Fruit fly (Drosophila melanogaster): ENCODE measurements around the gene Smyd3.

The Smyd3 gene

DNA sequence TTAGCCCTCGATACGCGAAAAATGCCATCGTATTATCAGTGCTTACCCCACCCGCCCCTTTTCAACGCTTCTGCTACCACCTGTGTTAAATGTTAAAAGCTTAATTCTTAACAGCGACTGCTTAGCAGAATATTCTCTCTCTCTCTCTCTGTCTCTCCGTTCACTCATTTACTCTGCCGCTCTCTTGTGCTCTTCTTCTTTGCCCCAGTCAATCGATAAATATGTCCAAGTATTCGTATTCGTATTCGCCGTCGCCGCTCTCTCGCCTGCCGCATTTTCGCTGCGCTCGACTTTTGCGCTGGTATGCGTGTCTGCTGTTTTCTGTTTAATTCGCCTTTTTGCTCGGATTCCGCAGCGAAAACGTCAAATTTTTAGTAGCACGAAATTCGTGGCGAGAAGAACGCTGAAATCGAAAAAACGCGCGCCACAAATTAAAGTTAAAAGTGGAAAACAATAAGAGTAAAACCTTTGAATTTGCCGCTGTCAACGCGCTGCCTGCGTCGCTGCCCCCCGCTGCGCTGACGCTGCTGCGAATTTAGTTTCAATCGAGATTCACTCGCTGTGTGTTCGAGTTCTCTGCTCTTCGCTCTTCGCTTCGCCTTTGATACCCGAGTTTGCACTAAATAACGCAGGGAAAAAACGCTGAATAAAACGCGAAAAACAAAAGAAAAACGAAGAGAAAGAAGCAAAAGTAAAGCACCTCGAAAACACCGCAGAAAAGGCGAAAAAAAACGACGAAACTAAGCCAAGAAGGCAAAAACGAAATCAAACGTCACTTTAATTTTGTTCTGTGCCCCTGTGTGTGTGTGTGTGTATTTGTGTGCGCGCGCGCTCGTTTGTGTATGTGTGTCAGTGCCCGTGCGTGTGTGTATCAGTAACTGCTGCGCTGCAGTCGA is 34.1 kb upstream of the Smyd3 start (continued):
- no peak for TF ChIP-seq pan (optimal IDR thresholded peaks at IDR 0.05)
- TF ChIP-seq pan (GFP tag; optimal IDR thresholded peaks at IDR 0.05 in 1 of 2, IDR thresholded peaks at IDR 0.05 in 1 of 2), result no peak
- TF ChIP-seq CG11398 (GFP tag; optimal IDR thresholded peaks at IDR 0.05), result no peak
- TF ChIP-seq caup (GFP tag; optimal IDR thresholded peaks at IDR 0.05; ENCODE audit: severe bottlenecking), result no peak
- no peak for TF ChIP-seq CG12391 (tag; optimal IDR thresholded peaks at IDR 0.05)
- no peak for TF ChIP-seq ro (GFP tag; IDR thresholded peaks at IDR 0.05)
- TF ChIP-seq Hr51 (GFP tag; optimal IDR thresholded peaks at IDR 0.05), result peak in 1 of 2 experiments; percentile 18
- no peak for TF ChIP-seq CG8290 (GFP tag; optimal IDR thresholded peaks at IDR 0.05)
- no peak for TF ChIP-seq CG8290 (tag; optimal IDR thresholded peaks at IDR 0.05)
- TF ChIP-seq chn (GFP tag; optimal IDR thresholded peaks at IDR 0.05), result no peak
- no peak for TF ChIP-seq Atf-2 (GFP tag; optimal IDR thresholded peaks at IDR 0.05)
- TF ChIP-seq CG3163 (GFP tag; optimal IDR thresholded peaks at IDR 0.05), result peak; percentile 11

DNA sequence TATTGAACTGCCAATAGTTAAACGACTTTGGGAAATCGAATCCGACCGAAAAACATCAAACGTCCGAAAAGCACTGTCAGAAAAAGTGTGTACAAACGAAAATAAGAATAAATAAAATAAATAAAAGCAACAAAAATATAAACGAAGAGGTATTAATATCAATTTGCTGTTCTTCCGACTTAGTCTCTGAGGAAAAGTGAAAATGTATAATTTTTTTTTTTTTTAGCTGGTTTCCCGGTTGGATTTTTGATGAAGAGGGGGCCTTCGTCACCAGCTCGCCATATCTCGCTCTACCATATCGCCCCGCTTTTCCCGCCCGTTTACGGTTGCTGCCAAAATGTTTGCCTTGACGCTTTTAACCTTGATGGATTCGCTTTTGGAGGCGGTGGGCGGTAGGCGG is 30.0 kb upstream of the Smyd3 start:
- no peak for TF ChIP-seq CG14441 (GFP tag; IDR thresholded peaks at IDR 0.05)
- no peak for TF ChIP-seq croc (GFP tag; conservative IDR thresholded peaks at IDR 0.05)
- TF ChIP-seq CG6791 (GFP tag; IDR thresholded peaks at IDR 0.05; ENCODE audit: partially characterized antibody), result no peak
- TF ChIP-seq Xbp1 (GFP tag; optimal IDR thresholded peaks at IDR 0.05), result peak; percentile 8
- TF ChIP-seq CG34422 (GFP tag; IDR thresholded peaks at IDR 0.05), result no peak
- TF ChIP-seq scrt (GFP tag; optimal IDR thresholded peaks at IDR 0.05), result no peak
- no peak for TF ChIP-seq ap (GFP tag; IDR thresholded peaks at IDR 0.05)
- peak; percentile 5 for TF ChIP-seq ind (GFP tag; optimal IDR thresholded peaks at IDR 0.05)
- TF ChIP-seq hb (GFP tag; IDR thresholded peaks at IDR 0.05; ENCODE audit: partially characterized antibody), result no peak
- no peak for TF ChIP-seq CG34376 (GFP tag; optimal IDR thresholded peaks at IDR 0.05)
- TF ChIP-seq CG4424 (GFP tag; optimal IDR thresholded peaks at IDR 0.05), result peak; percentile 9
- TF ChIP-seq slp2 (GFP tag; optimal IDR thresholded peaks at IDR 0.05), result no peak
- TF ChIP-seq Atf6 (GFP tag; IDR thresholded peaks at IDR 0.05), result peak; percentile 24; the same call in 1 of the 2 replicates
- peak; percentile 37; the same call in 1 of the 3 replicates for TF ChIP-seq tgo (GFP tag; IDR thresholded peaks at IDR 0.05)
- TF ChIP-seq unpg (GFP tag; optimal IDR thresholded peaks at IDR 0.05), result peak; percentile 13
- peak; percentile 61 for TF ChIP-seq CG2120 (GFP tag; optimal IDR thresholded peaks at IDR 0.05)
- TF ChIP-seq CG13296 (GFP tag; optimal IDR thresholded peaks at IDR 0.05), result no peak
- peak; percentile 18 for TF ChIP-seq dmrt99B (tag; optimal IDR thresholded peaks at IDR 0.05)
- TF ChIP-seq CG17829 (tag; optimal IDR thresholded peaks at IDR 0.05), result no peak
- TF ChIP-seq emc (GFP tag; optimal IDR thresholded peaks at IDR 0.05), result no peak
- TF ChIP-seq CG31365 (tag; optimal IDR thresholded peaks at IDR 0.05), result no peak
- no peak for TF ChIP-seq pho (GFP tag; optimal IDR thresholded peaks at IDR 0.05)
- no peak for TF ChIP-seq zen (tag; optimal IDR thresholded peaks at IDR 0.05)
- no peak for TF ChIP-seq B-H2 (GFP tag; optimal IDR thresholded peaks at IDR 0.05)
- no peak for TF ChIP-seq Kr (GFP tag; optimal IDR thresholded peaks at IDR 0.05)
- no peak for TF ChIP-seq Doc3 (GFP tag; IDR thresholded peaks at IDR 0.05; ENCODE audit: partially characterized antibody)
- TF ChIP-seq CG10209 (GFP tag; optimal IDR thresholded peaks at IDR 0.05), result no peak
- TF ChIP-seq h (optimal IDR thresholded peaks at IDR 0.05), result no peak
- TF ChIP-seq lab (GFP tag; optimal IDR thresholded peaks at IDR 0.05), result peak; percentile 49
- TF ChIP-seq dysf (GFP tag; IDR thresholded peaks at IDR 0.05), result 0 out of 3 replicates have a peak, but pooled peaks have one; percentile 42
- TF ChIP-seq ham (GFP tag; IDR thresholded peaks at IDR 0.05), result no peak
- TF ChIP-seq odd (GFP tag; optimal IDR thresholded peaks at IDR 0.05), result no peak
- TF ChIP-seq CG3726 (GFP tag; IDR thresholded peaks at IDR 0.05), result no peak
- TF ChIP-seq CG2678 (tag; optimal IDR thresholded peaks at IDR 0.05), result peak; percentile 40
- peak; percentile 6 for TF ChIP-seq lilli (GFP tag; optimal IDR thresholded peaks at IDR 0.05)
- 0 out of 2 replicates have a peak, but pooled peaks have one; percentile 16 for TF ChIP-seq vvl (GFP tag; IDR thresholded peaks at IDR 0.05)
- no peak for TF ChIP-seq knrl (GFP tag; IDR thresholded peaks at IDR 0.05; ENCODE audit: partially characterized antibody)
